Fruit fly (Drosophila melanogaster): ENCODE results near the gene CG3223.

Gene CG3223

dm6 chr3R:8032923-8033478 lies 23.8 kb downstream of the CG3223 start, which contains the start of the genes CG11035 and unc-45 (continued):
- TF ChIP-seq CG12391 (tag; optimal IDR thresholded peaks at IDR 0.05) (peak; percentile 70), Eip74EF (GFP tag; optimal IDR thresholded peaks at IDR 0.05) (no peak), Pdp1 (GFP tag; optimal IDR thresholded peaks at IDR 0.05) (peak; percentile 37 to 96), Dp (GFP tag; optimal IDR thresholded peaks at IDR 0.05) (peak; percentile 27), CG15601 (tag; optimal IDR thresholded peaks at IDR 0.05) (peak; percentile 32), CG6791 (GFP tag; IDR thresholded peaks at IDR 0.05; ENCODE audit: partially characterized antibody) (peak; percentile 79), CG30020 (tag; optimal IDR thresholded peaks at IDR 0.05) (peak; percentile 33), CG2712 (tag; optimal IDR thresholded peaks at IDR 0.05) (peak; percentile 64), Mad (GFP tag; optimal IDR thresholded peaks at IDR 0.05) (no peak), CG10543 (GFP tag; optimal IDR thresholded peaks at IDR 0.05) (peak; percentile 63), CG9215 (GFP tag; IDR thresholded peaks at IDR 0.05) (peak; percentile 50), CG14050 (GFP tag; IDR thresholded peaks at IDR 0.05) (no peak), tgo (GFP tag; IDR thresholded peaks at IDR 0.05) (peak; percentile 54), Med (GFP tag) (peak; percentile 50), Lpt (GFP tag; optimal IDR thresholded peaks at IDR 0.05) (no peak), E2f2 (GFP tag; IDR thresholded peaks at IDR 0.05) (peak; percentile 46; the same call in 1 of the 2 replicates), CG11723 (GFP tag; optimal IDR thresholded peaks at IDR 0.05) (no peak), CG6254 (GFP tag; optimal IDR thresholded peaks at IDR 0.05) (no peak), CG8924 (tag; optimal IDR thresholded peaks at IDR 0.05) (peak; percentile 18), CG3838 (GFP tag; optimal IDR thresholded peaks at IDR 0.05) (peak; percentile 41), al (GFP tag; IDR thresholded peaks at IDR 0.05) (peak; percentile 35; the same call in 1 of the 2 replicates), nerfin-1 (tag; optimal IDR thresholded peaks at IDR 0.05) (peak; percentile 34), CG32767 (GFP tag; IDR thresholded peaks at IDR 0.05) (0 out of 2 replicates have a peak, but pooled peaks have one; percentile 14), Bgb (GFP tag; IDR thresholded peaks at IDR 0.05; ENCODE audit: partially characterized antibody) (peak; percentile 68), jumu (GFP tag; optimal IDR thresholded peaks at IDR 0.05) (no peak), CG2129 (GFP tag; IDR thresholded peaks at IDR 0.05; ENCODE audit: partially characterized antibody) (peak; percentile 45; the same call in 1 of the 2 replicates), fd3F (GFP tag; optimal IDR thresholded peaks at IDR 0.05) (no peak), CG13287 (GFP tag; IDR thresholded peaks at IDR 0.05; ENCODE audit: partially characterized antibody) (peak; percentile 83), row (GFP tag; IDR thresholded peaks at IDR 0.05) (peak; percentile 91), Ets65A (GFP tag) (peak; percentile 45), CG3995 (GFP tag; optimal IDR thresholded peaks at IDR 0.05) (peak; percentile 19), CG6689 (GFP tag; IDR thresholded peaks at IDR 0.05) (peak; percentile 55), CG10654 (GFP tag; optimal IDR thresholded peaks at IDR 0.05) (peak; percentile 16), CG17912 (GFP tag; optimal IDR thresholded peaks at IDR 0.05) (no peak), dm (GFP tag; optimal IDR thresholded peaks at IDR 0.05) (no peak), cg (GFP tag; optimal IDR thresholded peaks at IDR 0.05) (peak; percentile 46), PHDP (tag; optimal IDR thresholded peaks at IDR 0.05) (peak; percentile 44), CG10267 (tag; optimal IDR thresholded peaks at IDR 0.05) (peak; percentile 49), Lhr (GFP tag; optimal IDR thresholded peaks at IDR 0.05) (peak; percentile 35), CG10366 (GFP tag; IDR thresholded peaks at IDR 0.05) (no peak), CG17385 (GFP tag; optimal IDR thresholded peaks at IDR 0.05) (peak; percentile 34), pzg (GFP tag; optimal IDR thresholded peaks at IDR 0.05) (peak; percentile 57), CG12104 (GFP tag; optimal IDR thresholded peaks at IDR 0.05) (peak; percentile 19), trem (tag; optimal IDR thresholded peaks at IDR 0.05) (peak; percentile 41), ind (GFP tag; optimal IDR thresholded peaks at IDR 0.05) (peak; percentile 47), lilli (GFP tag; optimal IDR thresholded peaks at IDR 0.05) (peak; percentile 40), CG7357 (GFP tag; IDR thresholded peaks at IDR 0.05) (no peak), CG8290 (GFP tag; optimal IDR thresholded peaks at IDR 0.05) (peak; percentile 68), CG8290 (tag; optimal IDR thresholded peaks at IDR 0.05) (no peak), bigmax (GFP tag; optimal IDR thresholded peaks at IDR 0.05) (no peak)
